Fruit fly (Drosophila melanogaster) whole organism, embryonic: ENCODE measurements around the gene loaf.

Source experiments
- Bteb2 ChIP-seq: fragments of 200-800 bp; sonication (Bioruptor generic); optimal IDR thresholded peaks from 2 replicates; lab custom pipeline; 2016; ENCODE audit warnings: missing biosample characterization, missing genetic modification characterization
- C15 ChIP-seq: fragments of 200-800 bp; sonication (Bioruptor generic); IDR thresholded peaks from 3 replicates; pipeline ENCODE4 v1.3.6; 2022; ENCODE audit warnings: missing biosample characterization, missing genetic modification characterization
- CG10431 ChIP-seq: fragments of 200-800 bp; sonication (Bioruptor generic); optimal IDR thresholded peaks from 3 replicates; lab custom pipeline; 2018; ENCODE audit warnings: missing biosample characterization, mild to moderate bottlenecking, missing genetic modification characterization
- CG11085 ChIP-seq: fragments of 200-800 bp; sonication (Bioruptor generic); IDR thresholded peaks from 2 replicates; pipeline ENCODE4 v1.3.6; 2022; ENCODE audit warnings: missing biosample characterization, missing genetic modification characterization
- CG12155 ChIP-seq: fragments of 200-800 bp; sonication (Bioruptor generic); optimal IDR thresholded peaks from 3 replicates; lab custom pipeline; 2016; ENCODE audit warnings: missing biosample characterization, missing genetic modification characterization
- CG14710 ChIP-seq: fragments of 200-800 bp; sonication (Bioruptor generic); optimal IDR thresholded peaks from 3 replicates; lab custom pipeline; 2019; ENCODE audit warnings: missing biosample characterization, mild to moderate bottlenecking, missing genetic modification characterization, moderate library complexity
- CG16813 ChIP-seq: fragments of 200-800 bp; sonication (Bioruptor generic); IDR thresholded peaks from 3 replicates; pipeline ENCODE4 v1.3.6; 2022; ENCODE audit warnings: missing biosample characterization, missing genetic modification characterization; ENCODE audit not compliant: partially characterized antibody
- CG17802 ChIP-seq: fragments of 200-800 bp; sonication (Bioruptor generic); optimal IDR thresholded peaks from 2 replicates; lab custom pipeline; 2018; ENCODE audit warnings: missing biosample characterization, mild to moderate bottlenecking, missing genetic modification characterization, moderate library complexity
- CG1792 ChIP-seq: fragments of 200-800 bp; sonication (Bioruptor generic); optimal IDR thresholded peaks from 2 replicates; lab custom pipeline; 2016; ENCODE audit warnings: missing biosample characterization, missing genetic modification characterization
- CG18599 ChIP-seq: fragments of 200-800 bp; sonication (Bioruptor generic); optimal IDR thresholded peaks from 3 replicates; lab custom pipeline; 2017; ENCODE audit warnings: missing biosample characterization, missing genetic modification characterization, mild to moderate bottlenecking, moderate library complexity, missing genetic modification reagents
- CG2199 ChIP-seq: fragments of 200-800 bp; sonication (Bioruptor generic); IDR thresholded peaks from 3 replicates; pipeline ENCODE4 v1.3.6; 2022; ENCODE audit warnings: missing biosample characterization, missing genetic modification characterization
- CG2678 ChIP-seq: fragments of 200-800 bp; sonication (Bioruptor generic); optimal IDR thresholded peaks from 3 replicates; lab custom pipeline; 2019; ENCODE audit warnings: missing biosample characterization, mild to moderate bottlenecking, missing genetic modification characterization, moderate library complexity
- CG43689 ChIP-seq: fragments of 200-800 bp; sonication (Bioruptor generic); IDR thresholded peaks from 2 replicates; pipeline ENCODE4 v1.3.6; 2022; ENCODE audit warnings: missing biosample characterization, missing genetic modification characterization
- CG5245 ChIP-seq: fragments of 200-800 bp; sonication (Bioruptor generic); optimal IDR thresholded peaks from 3 replicates; lab custom pipeline; 2016; ENCODE audit warnings: missing biosample characterization, missing genetic modification characterization
- CG7786 ChIP-seq: fragments of 200-800 bp; sonication (Bioruptor generic); optimal IDR thresholded peaks from 2 replicates; lab custom pipeline; 2016; ENCODE audit warnings: missing biosample characterization, missing genetic modification characterization
- CG9817 ChIP-seq: fragments of 200-800 bp; sonication (Bioruptor generic); optimal IDR thresholded peaks from 2 replicates; lab custom pipeline; 2018; ENCODE audit warnings: missing biosample characterization, mild to moderate bottlenecking, missing genetic modification characterization, moderate library complexity
- CG9932 ChIP-seq: fragments of 200-800 bp; sonication (Bioruptor generic); IDR thresholded peaks from 2 replicates; pipeline ENCODE4 v1.3.6; 2022; ENCODE audit warnings: missing biosample characterization, missing genetic modification characterization
- CTCF ChIP-seq: fragments of 200-800 bp; sonication (Bioruptor generic); optimal IDR thresholded peaks from 2 replicates; lab custom pipeline; 2017; ENCODE audit warnings: missing biosample characterization, mild to moderate bottlenecking, missing genetic modification characterization, moderate library complexity
- Dip2 ChIP-seq: fragments of 200-800 bp; sonication (Bioruptor generic); IDR thresholded peaks from 2 replicates; pipeline ENCODE4 v1.3.6; 2022; ENCODE audit warnings: missing biosample characterization, missing genetic modification characterization
- Dip3 ChIP-seq: fragments of 200-800 bp; sonication (Bioruptor generic); optimal IDR thresholded peaks from 3 replicates; lab custom pipeline; 2016; ENCODE audit warnings: missing biosample characterization, missing genetic modification characterization
- E2f1 ChIP-seq: fragments of 200-800 bp; sonication (Bioruptor generic); IDR thresholded peaks from 2 replicates; pipeline ENCODE4 v1.3.6; 2022; ENCODE audit warnings: missing biosample characterization, missing genetic modification characterization
- Ets97D ChIP-seq: fragments of 200-800 bp; sonication (Bioruptor generic); optimal IDR thresholded peaks from 3 replicates; lab custom pipeline; 2016; ENCODE audit warnings: missing biosample characterization, missing genetic modification characterization
- HLHmδ ChIP-seq: fragments of 200-800 bp; sonication (Bioruptor generic); optimal IDR thresholded peaks from 2 replicates; lab custom pipeline; 2018; ENCODE audit warnings: missing biosample characterization, mild to moderate bottlenecking, missing genetic modification characterization, moderate library complexity
- Hmx ChIP-seq: fragments of 200-800 bp; sonication (Bioruptor generic); optimal IDR thresholded peaks from 2 replicates; lab custom pipeline; 2016; ENCODE audit warnings: missing biosample characterization, missing genetic modification characterization
- Hr39 ChIP-seq: fragments of >200 bp; optimal IDR thresholded peaks from 2 replicates; lab custom pipeline; 2017
- Hr78 ChIP-seq, 2 experiments: fragments of 200-800 bp in 1 of 2; fragments of >200 bp in 1 of 2; sonication (Bioruptor generic) in 1 of 2; optimal IDR thresholded peaks; 2 replicates each; lab custom pipeline; 2017 to 2019; ENCODE audit warnings: missing biosample characterization in 2 of 2, missing genetic modification characterization in 2 of 2, mild to moderate bottlenecking in 1 of 2, moderate library complexity in 1 of 2
- MESR4 ChIP-seq: fragments of 200-800 bp; sonication (Bioruptor generic); optimal IDR thresholded peaks from 2 replicates; lab custom pipeline; 2018; ENCODE audit warnings: missing biosample characterization, mild to moderate bottlenecking, missing genetic modification characterization, moderate library complexity
- Nf-YA ChIP-seq: fragments of 200-800 bp; sonication (Bioruptor generic); IDR thresholded peaks from 2 replicates; pipeline ENCODE4 v1.3.6; 2022; ENCODE audit warnings: missing biosample characterization, missing genetic modification characterization
- Ravus ChIP-seq: fragments of 200-800 bp; sonication (Bioruptor generic); IDR thresholded peaks from 2 replicates; pipeline ENCODE4 v1.3.6; 2022; ENCODE audit warnings: missing biosample characterization, missing genetic modification characterization
- Rfx ChIP-seq: fragments of 200-800 bp; sonication (Bioruptor generic); IDR thresholded peaks from 2 replicates; pipeline ENCODE4 v1.3.6; 2022; ENCODE audit warnings: missing biosample characterization, missing genetic modification characterization
- Sin3A ChIP-seq: fragments of >200 bp; optimal IDR thresholded peaks from 2 replicates; lab custom pipeline; 2018
- Sry-δ ChIP-seq: fragments of 200-800 bp; sonication (Bioruptor generic); optimal IDR thresholded peaks from 2 replicates; lab custom pipeline; 2016; ENCODE audit warnings: missing biosample characterization, missing genetic modification characterization
- Tbp ChIP-seq: fragments of >200 bp; optimal IDR thresholded peaks from 2 replicates; lab custom pipeline; 2018; ENCODE audit warnings: missing biosample characterization, missing genetic modification characterization
- Trl ChIP-seq, 3 experiments: fragments of >200 bp in 2 of 3; fragments of 200-800 bp in 1 of 3; sonication (Bioruptor generic) in 1 of 3; optimal IDR thresholded peaks; 2 replicates in 1 of 3; 3 replicates in 2 of 3; lab custom pipeline; 2016 to 2017; ENCODE audit warnings: missing biosample characterization in 1 of 3, missing genetic modification characterization in 1 of 3
- Vsx1 ChIP-seq: fragments of 200-800 bp; sonication (Bioruptor generic); optimal IDR thresholded peaks from 2 replicates; lab custom pipeline; 2017; ENCODE audit warnings: missing biosample characterization, mild to moderate bottlenecking, missing genetic modification characterization, missing genetic modification reagents
- Xbp1 ChIP-seq: fragments of 200-800 bp; sonication (Bioruptor generic); optimal IDR thresholded peaks from 3 replicates; lab custom pipeline; 2016; ENCODE audit warnings: missing biosample characterization, mild to moderate bottlenecking, missing genetic modification characterization
- ase ChIP-seq: fragments of 200-800 bp; sonication (Bioruptor generic); IDR thresholded peaks from 3 replicates; pipeline ENCODE4 v1.3.6; 2022; ENCODE audit warnings: missing biosample characterization, missing genetic modification characterization
- bbx ChIP-seq: fragments of 200-800 bp; sonication (Bioruptor generic); IDR thresholded peaks from 2 replicates; pipeline ENCODE4 v1.3.6; 2022; ENCODE audit warnings: missing biosample characterization, missing genetic modification characterization; ENCODE audit not compliant: partially characterized antibody
- bsh ChIP-seq, 2 experiments: fragments of 200-800 bp; sonication (Bioruptor generic); optimal IDR thresholded peaks; 2 replicates each; lab custom pipeline; 2017 to 2018; ENCODE audit warnings: mild to moderate bottlenecking in 2 of 2, missing biosample characterization in 2 of 2, missing genetic modification characterization in 2 of 2, moderate library complexity in 1 of 2
- chif ChIP-seq, 2 experiments: fragments of 200-800 bp; sonication (Bioruptor generic); optimal IDR thresholded peaks; 3 replicates each; lab custom pipeline; 2016; ENCODE audit warnings: missing biosample characterization in 2 of 2, missing genetic modification characterization in 2 of 2
- gfzf ChIP-seq: fragments of 200-800 bp; sonication (Bioruptor generic); optimal IDR thresholded peaks from 2 replicates; lab custom pipeline; 2016; ENCODE audit warnings: missing biosample characterization, mild to moderate bottlenecking, missing genetic modification characterization, moderate library complexity
- inv ChIP-seq: fragments of 200-800 bp; sonication (Bioruptor generic); IDR thresholded peaks from 2 replicates; pipeline ENCODE4 v1.3.6; 2022; ENCODE audit warnings: missing biosample characterization, missing genetic modification characterization; ENCODE audit not compliant: partially characterized antibody
- pita ChIP-seq: fragments of 200-800 bp; sonication (Bioruptor generic); optimal IDR thresholded peaks from 2 replicates; lab custom pipeline; 2017; ENCODE audit warnings: missing biosample characterization, mild to moderate bottlenecking, missing genetic modification characterization
- ro ChIP-seq: fragments of 200-800 bp; sonication (Bioruptor generic); IDR thresholded peaks from 2 replicates; pipeline ENCODE4 v1.3.6; 2022; ENCODE audit warnings: missing biosample characterization, missing genetic modification characterization
- sens ChIP-seq: fragments of 200-800 bp; sonication (Bioruptor generic); peaks from one replicate; lab custom pipeline; 2016; ENCODE audit warnings: missing biosample characterization, missing genetic modification characterization
- shn ChIP-seq: fragments of 200-800 bp; sonication (Bioruptor generic); optimal IDR thresholded peaks from 3 replicates; lab custom pipeline; 2016; ENCODE audit warnings: missing biosample characterization, missing genetic modification characterization
- sima ChIP-seq: fragments of 200-800 bp; sonication (Bioruptor generic); optimal IDR thresholded peaks from 2 replicates; lab custom pipeline; 2016; ENCODE audit warnings: missing biosample characterization, missing genetic modification characterization
- so ChIP-seq: fragments of 200-800 bp; sonication (Bioruptor generic); IDR thresholded peaks from 3 replicates; pipeline ENCODE4 v1.3.6; 2022; ENCODE audit warnings: missing biosample characterization, missing genetic modification characterization
- tio ChIP-seq: fragments of 200-800 bp; sonication (Bioruptor generic); optimal IDR thresholded peaks from 2 replicates; lab custom pipeline; 2017; ENCODE audit warnings: missing biosample characterization, missing genetic modification characterization, inconsistent platforms
- twi ChIP-seq: fragments of 200-800 bp; optimal IDR thresholded peaks from 2 replicates; lab custom pipeline; 2019; ENCODE audit warnings: missing biosample characterization, mild to moderate bottlenecking, missing genetic modification characterization, moderate library complexity
- vfl ChIP-seq: fragments of 200-800 bp; sonication (Bioruptor generic); optimal IDR thresholded peaks from 2 replicates; lab custom pipeline; 2016; ENCODE audit warnings: missing biosample characterization, missing genetic modification characterization
- zfh2 ChIP-seq: fragments of 200-800 bp; sonication (Bioruptor generic); optimal IDR thresholded peaks from 2 replicates; lab custom pipeline; 2016; ENCODE audit warnings: missing biosample characterization, missing genetic modification characterization

The loaf gene

dm6 chr3L:11815220-11815797, 49.3 kb upstream of the loaf start, which contains the start of gene CG14130:
Gene CG14130 (plus strand): TSS chr3L:11815444.
- TF ChIP-seq CG17802 (tag; lab: Kevin White, UChicago) (no peak), CG14710 (tag; lab: Kevin White, UChicago) (peak; percentile 42), CG7786 (GFP tag; lab: Kevin White, UChicago) (no peak), CG9817 (tag; lab: Kevin White, UChicago) (no peak), Tbp (GFP tag; lab: Kevin White, UChicago) (no peak), CTCF (GFP tag; lab: Kevin White, UChicago) (peak; percentile 28), Ravus (GFP tag; lab: Robert Waterston, UW) (no peak), Vsx1 (GFP tag; lab: Kevin White, UChicago) (no peak), Hmx (no peak), CG9932 (no peak; the same call in 1 of the 2 replicates), Sry-δ (peak; percentile 91), vfl (no peak), pita (no peak), CG11085 (GFP tag; lab: Robert Waterston, UW) (no peak), Sin3A (peak; percentile 8), CG18599 (GFP tag; lab: Kevin White, UChicago) (no peak), Hr39 (no peak), CG2199 (GFP tag; lab: Robert Waterston, UW) (no peak), bbx (GFP tag; lab: Robert Waterston, UW) (peak; percentile 94), zfh2 (GFP tag; lab: Kevin White, UChicago) (no peak), CG12155 (GFP tag; lab: Kevin White, UChicago) (no peak), ase (GFP tag; lab: Robert Waterston, UW) (no peak), Xbp1 (GFP tag; lab: Kevin White, UChicago) (peak; percentile 31), Nf-YA (GFP tag; lab: Robert Waterston, UW) (no peak), CG16813 (peak; percentile 90), Rfx (GFP tag; lab: Robert Waterston, UW) (no peak), tio (no peak), inv (peak; percentile 79), Ets97D (peak; percentile 34), so (GFP tag; lab: Robert Waterston, UW) (no peak), gfzf (GFP tag; lab: Kevin White, UChicago) (peak; percentile 18), chif (GFP tag; optimal IDR thresholded peaks at IDR 0.05; lab: Kevin White, UChicago) (no peak), CG10431 (GFP tag; lab: Kevin White, UChicago) (no peak), Dip3 (GFP tag; lab: Kevin White, UChicago) (no peak), CG2678 (tag; lab: Kevin White, UChicago) (no peak), CG1792 (GFP tag; lab: Kevin White, UChicago) (no peak), CG5245 (no peak), sens (GFP tag; lab: Kevin White, UChicago) (peak; percentile 81), ro (GFP tag; lab: Robert Waterston, UW) (no peak), CG43689 (GFP tag; lab: Robert Waterston, UW) (no peak), Hr78 (GFP tag; optimal IDR thresholded peaks at IDR 0.05; lab: Kevin White, UChicago) (no peak), Bteb2 (no peak), HLHmδ (no peak), Trl (optimal IDR thresholded peaks at IDR 0.05; lab: Kevin White, UChicago) (no peak), Trl (GFP tag; optimal IDR thresholded peaks at IDR 0.05; lab: Kevin White, UChicago) (no peak), C15 (GFP tag; lab: Robert Waterston, UW) (no peak), shn (GFP tag; lab: Kevin White, UChicago) (no peak), E2f1 (GFP tag; lab: Robert Waterston, UW) (no peak), Dip2 (no peak), twi (tag; lab: Kevin White, UChicago) (no peak), sima (GFP tag; lab: Kevin White, UChicago) (no peak), bsh (GFP tag; optimal IDR thresholded peaks at IDR 0.05; lab: Kevin White, UChicago) (no peak), MESR4 (GFP tag; lab: Kevin White, UChicago) (peak; percentile 10)
